Fruit fly (Drosophila melanogaster) whole organism, wandering third instar larva: Measurements from ENCODE around the gene CG4842.

Source experiments
- Abd-B ChIP-seq: fragments of >200 bp; optimal IDR thresholded peaks from 2 replicates; lab custom pipeline; 2017; ENCODE audit warnings: missing biosample characterization, missing genetic modification characterization
- CG32264 ChIP-seq: fragments of 200-800 bp; sonication (Bioruptor generic); optimal IDR thresholded peaks from 2 replicates; lab custom pipeline; 2016; ENCODE audit warnings: missing biosample characterization, missing genetic modification characterization
- Dfd ChIP-seq: fragments of >200 bp; optimal IDR thresholded peaks from 2 replicates; lab custom pipeline; 2017; ENCODE audit warnings: missing biosample characterization, missing genetic modification characterization
- Dif ChIP-seq: fragments of 200-275, 200-300 bp; sonication (Bioruptor generic); optimal IDR thresholded peaks from 2 replicates; lab custom pipeline; 2018; ENCODE audit warnings: missing biosample characterization, missing genetic modification characterization; ENCODE audit not compliant: partially characterized antibody
- GATAd ChIP-seq: sonication (Bioruptor generic); optimal IDR thresholded peaks from 2 replicates; lab custom pipeline; 2016; ENCODE audit warnings: missing biosample characterization, missing genetic modification characterization
- HLH106 ChIP-seq: fragments of 200-800 bp; optimal IDR thresholded peaks from 3 replicates; lab custom pipeline; 2019; ENCODE audit warnings: missing biosample characterization, mild to moderate bottlenecking, missing genetic modification characterization, moderate library complexity
- Hnf4 ChIP-seq: fragments of 200-800 bp; sonication (Bioruptor generic); optimal IDR thresholded peaks from 2 replicates; lab custom pipeline; 2016; ENCODE audit warnings: missing biosample characterization, mild to moderate bottlenecking, missing genetic modification characterization
- Hr78 ChIP-seq: fragments of >200 bp; optimal IDR thresholded peaks from 2 replicates; lab custom pipeline; 2017; ENCODE audit warnings: missing biosample characterization, missing genetic modification characterization
- Hr83 ChIP-seq: fragments of 200-300 bp; sonication (Bioruptor generic); optimal IDR thresholded peaks from 2 replicates; lab custom pipeline; 2016; ENCODE audit warnings: missing biosample characterization, mild to moderate bottlenecking, missing genetic modification characterization, moderate library complexity; ENCODE audit not compliant: poor library complexity, severe bottlenecking
- Mio ChIP-seq: sonication (Bioruptor generic); optimal IDR thresholded peaks from 2 replicates; lab custom pipeline; 2016; ENCODE audit warnings: missing biosample characterization, missing genetic modification characterization
- Myc ChIP-seq: fragments of >200 bp; optimal IDR thresholded peaks from 2 replicates; lab custom pipeline; 2017
- N ChIP-seq: fragments of >200 bp; optimal IDR thresholded peaks from 2 replicates; lab custom pipeline; 2018; ENCODE audit warnings: missing biosample characterization, missing external identifiers, missing genetic modification characterization
- OdsH ChIP-seq: fragments of 200-800 bp; sonication (Bioruptor generic); optimal IDR thresholded peaks from 2 replicates; lab custom pipeline; 2016; ENCODE audit warnings: missing biosample characterization, mild to moderate bottlenecking, missing genetic modification characterization
- Vsx2 ChIP-seq: fragments of 200-300, 225-300 bp; sonication (Bioruptor generic); optimal IDR thresholded peaks from 2 replicates; lab custom pipeline; 2018; ENCODE audit warnings: missing biosample characterization, missing genetic modification characterization; ENCODE audit not compliant: partially characterized antibody
- br ChIP-seq: fragments of 200-800 bp; sonication (Bioruptor generic); optimal IDR thresholded peaks from 2 replicates; lab custom pipeline; 2016; ENCODE audit warnings: missing biosample characterization, missing genetic modification characterization
- brk ChIP-seq: fragments of 200-800 bp; sonication (Bioruptor generic); optimal IDR thresholded peaks from 2 replicates; lab custom pipeline; 2016; ENCODE audit warnings: missing biosample characterization, mild to moderate bottlenecking, missing genetic modification characterization
- dmrt93B ChIP-seq: fragments of 200-800 bp; sonication (Bioruptor generic); optimal IDR thresholded peaks from 2 replicates; lab custom pipeline; 2018; ENCODE audit warnings: missing biosample characterization, mild to moderate bottlenecking, missing genetic modification characterization
- dsf ChIP-seq: sonication (Bioruptor generic); optimal IDR thresholded peaks from 2 replicates; lab custom pipeline; 2016; ENCODE audit warnings: missing biosample characterization, missing genetic modification characterization, borderline replicate concordance
- ey ChIP-seq: fragments of 200-800 bp; sonication (Bioruptor generic); optimal IDR thresholded peaks from 2 replicates; lab custom pipeline; 2016; ENCODE audit warnings: missing biosample characterization, missing genetic modification characterization
- fru ChIP-seq: fragments of 200-800 bp; sonication (Bioruptor generic); optimal IDR thresholded peaks from 3 replicates; lab custom pipeline; 2016; ENCODE audit warnings: missing biosample characterization, mild to moderate bottlenecking, missing genetic modification characterization
- h ChIP-seq: fragments of 200-800 bp; sonication (Bioruptor generic); optimal IDR thresholded peaks from 3 replicates; lab custom pipeline; 2016; ENCODE audit warnings: missing biosample characterization, mild to moderate bottlenecking, missing genetic modification characterization
- jim ChIP-seq: fragments of 175-275, 200-325 bp; sonication (Bioruptor generic); optimal IDR thresholded peaks from 2 replicates; lab custom pipeline; 2016; ENCODE audit warnings: missing biosample characterization, mild to moderate bottlenecking, missing genetic modification characterization
- lola ChIP-seq: fragments of >200 bp; optimal IDR thresholded peaks from 2 replicates; lab custom pipeline; 2017; ENCODE audit warnings: missing biosample characterization, missing genetic modification characterization
- pan ChIP-seq: fragments of >200 bp; optimal IDR thresholded peaks from 2 replicates; lab custom pipeline; 2017
- psq ChIP-seq: fragments of 200-800 bp; sonication (Bioruptor generic); optimal IDR thresholded peaks from 3 replicates; lab custom pipeline; 2017; ENCODE audit warnings: missing biosample characterization, mild to moderate bottlenecking, missing genetic modification characterization, moderate library complexity
- rgr ChIP-seq: fragments of 200-800 bp; sonication (Bioruptor generic); optimal IDR thresholded peaks from 3 replicates; lab custom pipeline; 2016; ENCODE audit warnings: missing biosample characterization, mild to moderate bottlenecking, missing genetic modification characterization
- sage ChIP-seq: fragments of 200-800 bp; sonication (Bioruptor generic); optimal IDR thresholded peaks from 2 replicates; lab custom pipeline; 2016; ENCODE audit warnings: missing biosample characterization, mild to moderate bottlenecking, missing genetic modification characterization
- sv ChIP-seq: fragments of 200-800 bp; sonication (Bioruptor generic); optimal IDR thresholded peaks from 3 replicates; lab custom pipeline; 2016; ENCODE audit warnings: missing biosample characterization, missing genetic modification characterization
- tai ChIP-seq: sonication (Bioruptor generic); optimal IDR thresholded peaks from 2 replicates; lab custom pipeline; 2016; ENCODE audit warnings: missing biosample characterization, missing genetic modification characterization
- usp ChIP-seq: fragments of >200 bp; optimal IDR thresholded peaks from 2 replicates; lab custom pipeline; 2017; ENCODE audit warnings: missing biosample characterization, missing genetic modification characterization
- woc ChIP-seq: sonication (Bioruptor generic); optimal IDR thresholded peaks from 2 replicates; lab custom pipeline; 2016; ENCODE audit warnings: missing biosample characterization, mild to moderate bottlenecking, missing genetic modification characterization

CG4842 gene

dm6 chr3L:16327776-16328175 lies 40.4 kb upstream of the CG4842 start, which contains the start of gene CG13038:
CG13038 (minus strand) TSS chr3L:16327893.
- peak; percentile 8 for TF ChIP-seq h (GFP tag; lab: Kevin White, UChicago)
- peak; percentile 7 for TF ChIP-seq fru (GFP tag; lab: Kevin White, UChicago)
- no peak for TF ChIP-seq Dif (GFP tag; lab: Kevin White, UChicago)
- no peak for TF ChIP-seq ey (GFP tag; lab: Kevin White, UChicago)

dm6 chr3L:16328207-16328891 lies 39.8 kb upstream of the CG4842 start, which contains the start of gene CG13058:
CG13058 (plus strand) TSS chr3L:16328841.
- peak; percentile 50 for TF ChIP-seq sv (GFP tag; lab: Kevin White, UChicago)
- TF ChIP-seq OdsH (GFP tag; lab: Kevin White, UChicago), result no peak

dm6 chr3L:16329495-16329894 lies 38.7 kb upstream of the CG4842 start, which contains the start of gene CG33061:
CG33061 (plus strand) TSS chr3L:16329795.
- no peak for TF ChIP-seq tai (GFP tag; lab: Kevin White, UChicago)
- TF ChIP-seq OdsH (GFP tag; lab: Kevin White, UChicago), result no peak
- TF ChIP-seq jim (GFP tag; lab: Kevin White, UChicago), result no peak
- no peak for TF ChIP-seq Dif (GFP tag; lab: Kevin White, UChicago)
- no peak for TF ChIP-seq sv (GFP tag; lab: Kevin White, UChicago)
- no peak for TF ChIP-seq woc
- no peak for TF ChIP-seq sage (GFP tag; lab: Kevin White, UChicago)
- no peak for TF ChIP-seq Hr78 (GFP tag; lab: Kevin White, UChicago)

- no peak for TF ChIP-seq Hnf4
- no peak for TF ChIP-seq jim (GFP tag; lab: Kevin White, UChicago)
- no peak for TF ChIP-seq dmrt93B (GFP tag; lab: Kevin White, UChicago)
- no peak for TF ChIP-seq Hr78 (GFP tag; lab: Kevin White, UChicago)
- no peak for TF ChIP-seq ey (GFP tag; lab: Kevin White, UChicago)
- no peak for TF ChIP-seq h (GFP tag; lab: Kevin White, UChicago)
- no peak for TF ChIP-seq sv (GFP tag; lab: Kevin White, UChicago)
- TF ChIP-seq brk, result no peak
- no peak for TF ChIP-seq woc
- no peak for TF ChIP-seq Hr83 (GFP tag; lab: Kevin White, UChicago)
These were observed 37.4 kb upstream of the CG4842 start, which contains the start of gene CG33060 for dm6 chr3L:16330740-16331139. CG33060 (plus strand) TSS chr3L:16331040.

- TF ChIP-seq lola (GFP tag; lab: Kevin White, UChicago) (no peak), Hnf4 (no peak), brk (no peak), pan (lab: Kevin White, UChicago) (no peak), OdsH (GFP tag; lab: Kevin White, UChicago) (no peak), N (GFP tag; lab: Kevin White, UChicago) (no peak), rgr (no peak)
These were observed 36.6 kb upstream of the CG4842 start, which contains the start of gene retinin for dm6 chr3L:16331633-16332032. retinin (plus strand) TSS chr3L:16331933.

- TF ChIP-seq HLH106 (no peak), dsf (no peak)
These were observed 35.2 kb upstream of the CG4842 start, which contains the start of gene CG13056 for dm6 chr3L:16333013-16333412. CG13056 (plus strand) TSS chr3L:16333313.

- TF ChIP-seq N (GFP tag; lab: Kevin White, UChicago), result peak; percentile 79
- TF ChIP-seq Myc, result peak; percentile 80
- TF ChIP-seq Dfd (GFP tag; lab: Kevin White, UChicago), result no peak
- peak; percentile 39 for TF ChIP-seq Dif (GFP tag; lab: Kevin White, UChicago)
- peak; percentile 58 for TF ChIP-seq Vsx2 (GFP tag; lab: Kevin White, UChicago)
These were observed 33.3 kb upstream of the CG4842 start for dm6 chr3L:16334876-16335275.

- TF ChIP-seq jim (GFP tag; lab: Kevin White, UChicago), result no peak
- TF ChIP-seq Hnf4, result no peak
- no peak for TF ChIP-seq psq
- no peak for TF ChIP-seq woc
- no peak for TF ChIP-seq Mio (GFP tag; lab: Kevin White, UChicago)
- no peak for TF ChIP-seq CG32264 (GFP tag; lab: Kevin White, UChicago)
- TF ChIP-seq brk, result no peak
- no peak for TF ChIP-seq usp (GFP tag; lab: Kevin White, UChicago)
- TF ChIP-seq Dif (GFP tag; lab: Kevin White, UChicago), result no peak
- TF ChIP-seq br (GFP tag; lab: Kevin White, UChicago), result no peak
- no peak for TF ChIP-seq sv (GFP tag; lab: Kevin White, UChicago)
- TF ChIP-seq tai (GFP tag; lab: Kevin White, UChicago), result no peak
- no peak for TF ChIP-seq Abd-B (GFP tag; lab: Kevin White, UChicago)
- no peak for TF ChIP-seq GATAd
- no peak for TF ChIP-seq rgr
- no peak for TF ChIP-seq Hr83 (GFP tag; lab: Kevin White, UChicago)
- no peak for TF ChIP-seq N (GFP tag; lab: Kevin White, UChicago)
- no peak for TF ChIP-seq Dfd (GFP tag; lab: Kevin White, UChicago)
- TF ChIP-seq Vsx2 (GFP tag; lab: Kevin White, UChicago), result no peak
These were observed 30.4 kb upstream of the CG4842 start for dm6 chr3L:16337739-16338138.
